Worm (Caenorhabditis elegans) whole organism, L4/young adult: ENCODE measurements around the gene srg-23.

Experiments
- W03F9.2 ChIP-seq: fragments of 150-350 bp; optimal IDR thresholded peaks from 2 replicates; lab custom pipeline; 2014; ENCODE audit warnings: missing biosample characterization, missing genetic modification characterization
- dao-5 ChIP-seq: sonication (generic microtip); optimal IDR thresholded peaks from 2 replicates; lab custom pipeline; 2016; ENCODE audit warnings: missing genotype, missing genetic modification characterization, moderate library complexity, missing compliant biosample characterization
- him-1 ChIP-seq: sonication (generic microtip); optimal IDR thresholded peaks from 2 replicates; lab custom pipeline; 2016; ENCODE audit warnings: missing genotype, missing genetic modification reagents, missing genetic modification characterization, missing compliant biosample characterization

- no peak for TF ChIP-seq dao-5 (tag; lab: Kevin White, UChicago)
- no peak for TF ChIP-seq W03F9.2 (tag; lab: Kevin White, UChicago)
- no peak for TF ChIP-seq him-1
Measured at ce11 chrII:3111147-3111546, 15.2 kb upstream of the srg-23 start, which contains the start of gene Y25C1A.13.
